Worm (Caenorhabditis elegans): ENCODE results near the gene C27H6.9.

- TF ChIP-seq nhr-11 (tag; optimal IDR thresholded peaks at IDR 0.05), result no peak
- TF ChIP-seq elt-3 (tag; optimal IDR thresholded peaks at IDR 0.05), result no peak
- TF ChIP-seq ztf-11 (tag; optimal IDR thresholded peaks at IDR 0.05), result no peak
These were observed 31.8 kb upstream of the C27H6.9 start, which contains the start of gene ttr-46 for ce11 chrV:9950861-9951260.

All from whole organism, L2 larva.